Worm (Caenorhabditis elegans) whole organism, L3 larva: ENCODE data around the gene decr-1.1.

Experiments
- ama-1 ChIP-seq: fragments of 150-350 bp; optimal IDR thresholded peaks from 2 replicates; lab custom pipeline; 2018
- ceh-28 ChIP-seq: fragments of 150-350 bp; optimal IDR thresholded peaks from 2 replicates; lab custom pipeline; 2014; ENCODE audit warnings: missing biosample characterization, missing genetic modification reagents, missing genetic modification characterization
- nhr-23 ChIP-seq: fragments of 150-350 bp; optimal IDR thresholded peaks from 2 replicates; lab custom pipeline; 2014; ENCODE audit warnings: missing biosample characterization, missing genetic modification reagents, missing genetic modification characterization
- unc-62 ChIP-seq: fragments of 150-350 bp; sonication (generic microtip); optimal IDR thresholded peaks from 4 replicates; lab custom pipeline; 2014; ENCODE audit warnings: missing biosample characterization, missing genetic modification reagents, missing genetic modification characterization

ce11 chrV:13816877-13817276, 34.7 kb downstream of the decr-1.1 start, which contains the start of gene F55B12.2:
- TF ChIP-seq nhr-23 (tag; lab: Kevin White, UChicago): no peak
- TF ChIP-seq ama-1 (lab: Kevin White, UChicago): no peak
- TF ChIP-seq unc-62 (GFP tag; lab: Kevin White, UChicago): no peak
- TF ChIP-seq ceh-28: no peak
